Fruit fly (Drosophila melanogaster) whole organism, embryonic: ENCODE data around the gene CG15876.
A peak's percentile ranks its signal among the peaks of the same experiment; 100 is the strongest.

Experiments used
- Abd-B ChIP-seq: fragments of 200-800 bp; sonication (Bioruptor generic); optimal IDR thresholded peaks from 2 replicates; lab custom pipeline; 2018; ENCODE audit warnings: missing biosample characterization, mild to moderate bottlenecking, missing genetic modification characterization, moderate library complexity
- Atf3 ChIP-seq: fragments of 200-800 bp; sonication (Bioruptor generic); optimal IDR thresholded peaks from 3 replicates; lab custom pipeline; 2016; ENCODE audit warnings: missing biosample characterization, missing genetic modification characterization
- CG7839 ChIP-seq: fragments of 200-800 bp; sonication (Bioruptor generic); optimal IDR thresholded peaks from 3 replicates; lab custom pipeline; 2018; ENCODE audit warnings: missing biosample characterization, mild to moderate bottlenecking, missing genetic modification characterization, moderate library complexity
- Sox102F ChIP-seq: fragments of 200-800 bp; sonication (Bioruptor generic); optimal IDR thresholded peaks from 2 replicates; lab custom pipeline; 2018; ENCODE audit warnings: missing biosample characterization, mild to moderate bottlenecking, missing genetic modification characterization, moderate library complexity
- nerfin-1 ChIP-seq: fragments of 200-800 bp; sonication (Bioruptor generic); optimal IDR thresholded peaks from 3 replicates; lab custom pipeline; 2019; ENCODE audit warnings: missing biosample characterization, mild to moderate bottlenecking, missing genetic modification characterization, moderate library complexity
- pita ChIP-seq: fragments of 200-800 bp; sonication (Bioruptor generic); optimal IDR thresholded peaks from 2 replicates; lab custom pipeline; 2017; ENCODE audit warnings: missing biosample characterization, mild to moderate bottlenecking, missing genetic modification characterization
- slou ChIP-seq: fragments of 200-800 bp; sonication (Bioruptor generic); optimal IDR thresholded peaks from 3 replicates; lab custom pipeline; 2016; ENCODE audit warnings: missing biosample characterization, missing genetic modification characterization

DNA sequence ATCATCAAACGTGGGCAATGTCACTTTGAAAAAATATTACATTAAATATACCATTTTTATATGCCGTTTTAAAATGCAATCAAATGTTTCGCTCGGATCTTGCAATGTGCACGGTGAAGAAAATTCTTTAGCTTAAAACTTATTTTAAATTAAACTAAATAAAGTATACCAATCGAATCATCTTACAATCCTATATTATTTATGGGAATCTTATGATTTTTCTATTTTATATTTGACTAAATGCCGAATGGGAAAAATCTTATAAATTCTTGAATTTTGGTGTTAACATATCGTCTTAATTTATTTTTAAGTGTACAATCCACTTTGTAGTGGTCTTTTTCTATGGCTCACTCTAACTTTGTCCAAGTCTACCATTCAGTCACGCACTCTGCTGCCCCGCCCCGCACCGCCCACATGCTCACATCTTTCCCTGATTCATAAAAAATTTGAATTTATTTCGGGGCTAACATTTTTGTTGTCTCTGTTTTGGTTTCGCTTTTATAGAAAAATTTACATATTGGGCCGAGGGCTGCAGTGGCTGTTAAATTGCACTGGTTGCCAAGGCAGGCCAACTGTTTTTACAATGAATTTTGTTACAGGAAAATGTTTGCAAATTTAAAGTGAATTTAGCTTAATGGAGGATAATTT lies 26.0 kb upstream of the CG15876 start:
- TF ChIP-seq Abd-B (peak; percentile 5), CG7839 (tag; lab: Kevin White, UChicago) (peak; percentile 56), nerfin-1 (tag; lab: Kevin White, UChicago) (no peak), Sox102F (GFP tag; lab: Kevin White, UChicago) (peak; percentile 76), slou (GFP tag; lab: Kevin White, UChicago) (no peak), pita (no peak), Atf3 (GFP tag; lab: Kevin White, UChicago) (no peak)
